Fruit fly (Drosophila melanogaster): ENCODE measurements around the gene CG31882.

CG31882 gene

dm6 chr2L:9625185-9625584, at the start of gene CG31882:
CG31882 (minus strand) TSS chr2L:9625285.
- no peak for TF ChIP-seq CG32264 (GFP tag; optimal IDR thresholded peaks at IDR 0.05)
- TF ChIP-seq usp (GFP tag; optimal IDR thresholded peaks at IDR 0.05), result no peak
- no peak for TF ChIP-seq sv (GFP tag; optimal IDR thresholded peaks at IDR 0.05)
- no peak for TF ChIP-seq dsf (GFP tag; optimal IDR thresholded peaks at IDR 0.05; ENCODE audit: borderline replicate concordance)
- TF ChIP-seq Sp1 (GFP tag; optimal IDR thresholded peaks at IDR 0.05), result no peak
- no peak for TF ChIP-seq rgr (GFP tag; optimal IDR thresholded peaks at IDR 0.05)

- TF ChIP-seq Rel (GFP tag; optimal IDR thresholded peaks at IDR 0.05), result no peak
- TF ChIP-seq Rel (tag; optimal IDR thresholded peaks at IDR 0.05), result no peak
- no peak for TF ChIP-seq Jra (GFP tag; optimal IDR thresholded peaks at IDR 0.05)
- no peak for TF ChIP-seq CrebA (GFP tag; optimal IDR thresholded peaks at IDR 0.05; ENCODE audit: borderline replicate concordance)
- no peak for TF ChIP-seq Vsx2 (GFP tag; optimal IDR thresholded peaks at IDR 0.05; ENCODE audit: partially characterized antibody)
Measured at dm6 chr2L:9673235-9673634, 48.1 kb upstream of the CG31882 start.

- TF ChIP-seq Jra (GFP tag; optimal IDR thresholded peaks at IDR 0.05), result no peak
- TF ChIP-seq dmrt93B (GFP tag; optimal IDR thresholded peaks at IDR 0.05), result no peak
- TF ChIP-seq sv (GFP tag; optimal IDR thresholded peaks at IDR 0.05), result no peak
- TF ChIP-seq sage (GFP tag; optimal IDR thresholded peaks at IDR 0.05), result no peak
- TF ChIP-seq fru (GFP tag; optimal IDR thresholded peaks at IDR 0.05), result no peak
- TF ChIP-seq Rel (GFP tag; optimal IDR thresholded peaks at IDR 0.05), result no peak
- TF ChIP-seq Rel (tag; optimal IDR thresholded peaks at IDR 0.05), result no peak
- TF ChIP-seq usp (GFP tag; optimal IDR thresholded peaks at IDR 0.05), result no peak
- no peak for TF ChIP-seq Vsx2 (GFP tag; optimal IDR thresholded peaks at IDR 0.05; ENCODE audit: partially characterized antibody)
- TF ChIP-seq dsf (GFP tag; optimal IDR thresholded peaks at IDR 0.05; ENCODE audit: borderline replicate concordance), result no peak
- TF ChIP-seq CG32264 (GFP tag; optimal IDR thresholded peaks at IDR 0.05), result no peak
- no peak for TF ChIP-seq Abd-B (GFP tag; optimal IDR thresholded peaks at IDR 0.05)
- TF ChIP-seq N (GFP tag; optimal IDR thresholded peaks at IDR 0.05), result no peak
- TF ChIP-seq dl (GFP tag; optimal IDR thresholded peaks at IDR 0.05; ENCODE audit: insufficient read depth in 1 of 2, partially characterized antibody in 2 of 2), result no peak
- no peak for TF ChIP-seq OdsH (GFP tag; optimal IDR thresholded peaks at IDR 0.05)
- no peak for TF ChIP-seq HLH106 (tag; optimal IDR thresholded peaks at IDR 0.05)
- TF ChIP-seq Dif (GFP tag; optimal IDR thresholded peaks at IDR 0.05; ENCODE audit: partially characterized antibody), result no peak
- no peak for TF ChIP-seq CG9705 (GFP tag; optimal IDR thresholded peaks at IDR 0.05)
- TF ChIP-seq pan (optimal IDR thresholded peaks at IDR 0.05), result no peak
- no peak for TF ChIP-seq h (GFP tag; optimal IDR thresholded peaks at IDR 0.05)
- no peak for TF ChIP-seq CrebA (GFP tag; optimal IDR thresholded peaks at IDR 0.05; ENCODE audit: borderline replicate concordance)
Measured at dm6 chr2L:9672246-9672645, 47.2 kb upstream of the CG31882 start.

- TF ChIP-seq Rel (GFP tag; optimal IDR thresholded peaks at IDR 0.05) (no peak), Rel (tag; optimal IDR thresholded peaks at IDR 0.05) (peak; percentile 33), jim (GFP tag; optimal IDR thresholded peaks at IDR 0.05) (peak; percentile 21), tai (GFP tag; optimal IDR thresholded peaks at IDR 0.05) (no peak), sage (GFP tag; optimal IDR thresholded peaks at IDR 0.05) (peak; percentile 11), dmrt93B (GFP tag; optimal IDR thresholded peaks at IDR 0.05) (no peak)
Measured at dm6 chr2L:9670909-9671422, 45.9 kb upstream of the CG31882 start.

dm6 chr2L:9669354-9669753, 44.3 kb upstream of the CG31882 start:
- TF ChIP-seq foxo (GFP tag; optimal IDR thresholded peaks at IDR 0.05), result no peak
- no peak for TF ChIP-seq Mio (GFP tag; optimal IDR thresholded peaks at IDR 0.05)
- TF ChIP-seq Dif (GFP tag; optimal IDR thresholded peaks at IDR 0.05; ENCODE audit: partially characterized antibody), result no peak
- TF ChIP-seq h (GFP tag; optimal IDR thresholded peaks at IDR 0.05), result no peak
- no peak for TF ChIP-seq Sp1 (GFP tag; optimal IDR thresholded peaks at IDR 0.05)
- no peak for TF ChIP-seq Jra (GFP tag; optimal IDR thresholded peaks at IDR 0.05)
- TF ChIP-seq CG32264 (GFP tag; optimal IDR thresholded peaks at IDR 0.05), result no peak
- no peak for TF ChIP-seq br (GFP tag; optimal IDR thresholded peaks at IDR 0.05)
- TF ChIP-seq CrebA (GFP tag; optimal IDR thresholded peaks at IDR 0.05; ENCODE audit: borderline replicate concordance), result no peak
- TF ChIP-seq Myc (optimal IDR thresholded peaks at IDR 0.05), result no peak
- TF ChIP-seq tai (GFP tag; optimal IDR thresholded peaks at IDR 0.05), result no peak
- no peak for TF ChIP-seq pan (optimal IDR thresholded peaks at IDR 0.05)
- TF ChIP-seq Rel (GFP tag; optimal IDR thresholded peaks at IDR 0.05), result no peak
- TF ChIP-seq Rel (tag; optimal IDR thresholded peaks at IDR 0.05), result no peak
- no peak for TF ChIP-seq Hr78 (GFP tag; optimal IDR thresholded peaks at IDR 0.05)
- TF ChIP-seq CG9705 (GFP tag; optimal IDR thresholded peaks at IDR 0.05), result no peak
- no peak for TF ChIP-seq fru (GFP tag; optimal IDR thresholded peaks at IDR 0.05)
- TF ChIP-seq OdsH (GFP tag; optimal IDR thresholded peaks at IDR 0.05), result no peak

Data from whole organism, wandering third instar larva.